Worm (Caenorhabditis elegans): ENCODE data around the gene ins-11.

- TF ChIP-seq ceh-16 (tag; optimal IDR thresholded peaks at IDR 0.05) (no peak), aly-2 (tag; optimal IDR thresholded peaks at IDR 0.05) (no peak), nhr-12 (tag; optimal IDR thresholded peaks at IDR 0.05) (no peak), pha-4 (tag; optimal IDR thresholded peaks at IDR 0.05) (no peak), lin-39 (tag; optimal IDR thresholded peaks at IDR 0.05) (no peak), unc-62 (GFP tag; optimal IDR thresholded peaks at IDR 0.05) (no peak), elt-1 (tag; optimal IDR thresholded peaks at IDR 0.05) (no peak), ceh-28 (tag; optimal IDR thresholded peaks at IDR 0.05) (no peak)
Measured at ce11 chrII:5515542-5515941, 41.0 kb upstream of the ins-11 start, which contains the start of gene ZK177.3.
